Worm (Caenorhabditis elegans) whole organism, young adult: Measurements from ENCODE around the gene his-48.

Experiments
- ama-1 ChIP-seq, 3 experiments: fragments of 150-350 bp in 1 of 3; sonication (generic microtip) in 2 of 3; optimal IDR thresholded peaks; 2 replicates each; lab custom pipeline; 2014 to 2018; ENCODE audit warnings: missing biosample characterization in 2 of 3, missing genetic modification characterization in 2 of 3, missing genetic modification reagents in 2 of 3
- attf-5 ChIP-seq: fragments of 200-800 bp; sonication (Bioruptor generic); optimal IDR thresholded peaks from 2 replicates; lab custom pipeline; 2018; ENCODE audit warnings: mild to moderate bottlenecking, missing genetic modification characterization, missing compliant biosample characterization
- fkh-3 ChIP-seq: sonication (generic microtip); optimal IDR thresholded peaks from 2 replicates; lab custom pipeline; 2016; ENCODE audit warnings: mild to moderate bottlenecking, missing genetic modification characterization, missing compliant biosample characterization
- nhr-27 ChIP-seq: fragments of 200-800 bp; sonication (Bioruptor generic); optimal IDR thresholded peaks from 2 replicates; lab custom pipeline; 2018; ENCODE audit warnings: mild to moderate bottlenecking, missing genetic modification characterization, moderate library complexity, missing compliant biosample characterization
- zim-3 ChIP-seq: sonication (generic microtip); optimal IDR thresholded peaks from 2 replicates; lab custom pipeline; 2017; ENCODE audit warnings: mild to moderate bottlenecking, missing genetic modification characterization, moderate library complexity, missing compliant biosample characterization

DNA sequence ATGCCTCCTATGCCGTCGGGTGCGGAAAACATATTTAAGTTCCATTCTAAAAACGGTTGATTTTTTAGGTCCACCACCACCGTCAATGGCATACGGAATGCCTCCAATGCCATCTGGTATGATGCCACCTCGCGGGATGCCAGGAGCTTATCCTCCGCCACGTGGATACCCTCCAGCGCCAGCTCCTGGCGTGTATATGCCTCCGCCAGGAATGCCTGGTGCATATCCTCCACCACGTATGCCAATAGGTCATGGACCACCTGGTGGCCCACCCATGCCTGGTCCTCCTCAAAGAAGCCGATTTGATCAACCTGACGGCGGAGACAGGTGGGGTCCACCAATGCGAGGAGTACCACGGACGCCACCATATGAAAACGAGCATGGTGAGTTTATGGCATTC is 13.1 kb upstream of the his-48 start:
- TF ChIP-seq attf-5 (no peak), ama-1 (optimal IDR thresholded peaks at IDR 0.05; lab: Kevin White, UChicago) (no peak), ama-1 (GFP tag; optimal IDR thresholded peaks at IDR 0.05; lab: Kevin White, UChicago) (no peak), fkh-3 (tag; lab: Kevin White, UChicago) (no peak), nhr-27 (no peak), zim-3 (tag; lab: Kevin White, UChicago) (no peak)
